Fruit fly (Drosophila melanogaster) whole organism, embryonic: Measurements from ENCODE around the gene CG8236.

ENCODE experiments used
- Antp ChIP-seq: fragments of 200-800 bp; sonication (Bioruptor generic); optimal IDR thresholded peaks from 3 replicates; lab custom pipeline; 2016; ENCODE audit warnings: missing biosample characterization, missing genetic modification characterization
- CG10209 ChIP-seq: fragments of 200-800 bp; sonication (Bioruptor generic); optimal IDR thresholded peaks from 3 replicates; lab custom pipeline; 2017; ENCODE audit warnings: missing biosample characterization, mild to moderate bottlenecking, missing genetic modification characterization, missing genetic modification reagents
- CG11504 ChIP-seq: fragments of 200-800 bp; sonication (Bioruptor generic); optimal IDR thresholded peaks from 3 replicates; lab custom pipeline; 2019; ENCODE audit warnings: missing biosample characterization, mild to moderate bottlenecking, missing genetic modification characterization, moderate library complexity
- CG11560 ChIP-seq: fragments of 200-800 bp; sonication (Bioruptor generic); IDR thresholded peaks from 3 replicates; pipeline ENCODE4 v1.3.6; 2022; ENCODE audit warnings: missing biosample characterization, missing genetic modification characterization
- CG12236 ChIP-seq: fragments of 200-800 bp; sonication (Bioruptor generic); optimal IDR thresholded peaks from 2 replicates; lab custom pipeline; 2016; ENCODE audit warnings: missing biosample characterization, missing genetic modification characterization
- CG12769 ChIP-seq: fragments of 200-800 bp; sonication (Bioruptor generic); optimal IDR thresholded peaks from 2 replicates; lab custom pipeline; 2019; ENCODE audit warnings: missing biosample characterization, mild to moderate bottlenecking, missing genetic modification characterization, moderate library complexity
- CG13296 ChIP-seq: fragments of 200-800 bp; sonication (Bioruptor generic); optimal IDR thresholded peaks from 3 replicates; lab custom pipeline; 2018; ENCODE audit warnings: missing biosample characterization, mild to moderate bottlenecking, missing genetic modification characterization
- CG13894 ChIP-seq: fragments of 200-800 bp; sonication (Bioruptor generic); optimal IDR thresholded peaks from 3 replicates; lab custom pipeline; 2018; ENCODE audit warnings: missing biosample characterization, mild to moderate bottlenecking, missing genetic modification characterization, moderate library complexity
- CG14667 ChIP-seq: fragments of 200-800 bp; sonication (Bioruptor generic); IDR thresholded peaks from 2 replicates; pipeline ENCODE4 v1.3.6; 2022; ENCODE audit warnings: missing biosample characterization, missing genetic modification characterization
- CG15514 ChIP-seq: fragments of 200-800 bp; sonication (Bioruptor generic); optimal IDR thresholded peaks from 3 replicates; lab custom pipeline; 2017; ENCODE audit warnings: missing biosample characterization, missing genetic modification characterization, mild to moderate bottlenecking, moderate library complexity, missing genetic modification reagents
- CG18011 ChIP-seq: fragments of 200-800 bp; sonication (Bioruptor generic); optimal IDR thresholded peaks from 2 replicates; lab custom pipeline; 2017; ENCODE audit warnings: missing biosample characterization, missing genetic modification characterization, mild to moderate bottlenecking, moderate library complexity, missing genotype
- CG34376 ChIP-seq: fragments of 200-800 bp; sonication (Bioruptor generic); optimal IDR thresholded peaks from 2 replicates; lab custom pipeline; 2018; ENCODE audit warnings: missing biosample characterization, mild to moderate bottlenecking, missing genetic modification characterization
- CG43689 ChIP-seq: fragments of 200-800 bp; sonication (Bioruptor generic); IDR thresholded peaks from 2 replicates; pipeline ENCODE4 v1.3.6; 2022; ENCODE audit warnings: missing biosample characterization, missing genetic modification characterization
- CG4730 ChIP-seq: fragments of 200-800 bp; sonication (Bioruptor generic); IDR thresholded peaks from 2 replicates; pipeline ENCODE4 v1.3.6; 2022; ENCODE audit warnings: missing biosample characterization, missing genetic modification characterization
- CG7987 ChIP-seq: fragments of 200-800 bp; sonication (Bioruptor generic); optimal IDR thresholded peaks from 2 replicates; lab custom pipeline; 2018; ENCODE audit warnings: missing biosample characterization, mild to moderate bottlenecking, missing genetic modification characterization, moderate library complexity
- CG8290 ChIP-seq, 3 experiments: fragments of 200-800 bp; sonication (Bioruptor generic); optimal IDR thresholded peaks; 2 replicates each; lab custom pipeline; 2016 to 2019; ENCODE audit warnings: missing biosample characterization in 3 of 3, missing genetic modification characterization in 3 of 3, mild to moderate bottlenecking in 2 of 3, moderate library complexity in 1 of 3
- Camta ChIP-seq: fragments of 200-800 bp; sonication (Bioruptor generic); optimal IDR thresholded peaks from 2 replicates; lab custom pipeline; 2016; ENCODE audit warnings: missing biosample characterization, missing genetic modification characterization
- Deaf1 ChIP-seq: fragments of 200-800 bp; optimal IDR thresholded peaks from 3 replicates; lab custom pipeline; 2019; ENCODE audit warnings: missing biosample characterization, mild to moderate bottlenecking, missing genetic modification characterization, moderate library complexity
- Eip74EF ChIP-seq, 2 experiments: fragments of 200-800 bp in 1 of 2; fragments of >200 bp in 1 of 2; sonication (Bioruptor generic) in 1 of 2; optimal IDR thresholded peaks; 2 replicates each; lab custom pipeline; 2017 to 2019; ENCODE audit warnings: missing biosample characterization in 2 of 2, missing genetic modification characterization in 2 of 2, mild to moderate bottlenecking in 1 of 2, moderate library complexity in 1 of 2
- Ets97D ChIP-seq: fragments of 200-800 bp; sonication (Bioruptor generic); optimal IDR thresholded peaks from 3 replicates; lab custom pipeline; 2016; ENCODE audit warnings: missing biosample characterization, missing genetic modification characterization
- Hmr ChIP-seq: fragments of 200-800 bp; sonication (Bioruptor generic); optimal IDR thresholded peaks from 3 replicates; lab custom pipeline; 2017; ENCODE audit warnings: mild to moderate bottlenecking, missing biosample characterization, missing genetic modification reagents, missing genetic modification characterization
- Hmx ChIP-seq: fragments of 200-800 bp; sonication (Bioruptor generic); optimal IDR thresholded peaks from 2 replicates; lab custom pipeline; 2016; ENCODE audit warnings: missing biosample characterization, missing genetic modification characterization
- Hr78 ChIP-seq, 2 experiments: fragments of 200-800 bp in 1 of 2; fragments of >200 bp in 1 of 2; sonication (Bioruptor generic) in 1 of 2; optimal IDR thresholded peaks; 2 replicates each; lab custom pipeline; 2017 to 2019; ENCODE audit warnings: missing biosample characterization in 2 of 2, missing genetic modification characterization in 2 of 2, mild to moderate bottlenecking in 1 of 2, moderate library complexity in 1 of 2
- Hsf ChIP-seq: fragments of 200-800 bp; sonication (Bioruptor generic); optimal IDR thresholded peaks from 3 replicates; lab custom pipeline; 2016; ENCODE audit warnings: missing biosample characterization, missing genetic modification characterization
- Med ChIP-seq: fragments of 200-800 bp; sonication (Bioruptor generic); peaks from one replicate; lab custom pipeline; 2016; ENCODE audit warnings: missing biosample characterization, missing genetic modification characterization, mild to moderate bottlenecking, inconsistent platforms, moderate library complexity
- Neu2 ChIP-seq: fragments of 200-800 bp; sonication (Bioruptor generic); optimal IDR thresholded peaks from 3 replicates; lab custom pipeline; 2016; ENCODE audit warnings: missing biosample characterization, missing genetic modification characterization, borderline replicate concordance
- Spps ChIP-seq: fragments of 200-800 bp; sonication (Bioruptor generic); optimal IDR thresholded peaks from 2 replicates; lab custom pipeline; 2018; ENCODE audit warnings: missing biosample characterization, mild to moderate bottlenecking, missing genetic modification characterization
- Vsx1 ChIP-seq: fragments of 200-800 bp; sonication (Bioruptor generic); optimal IDR thresholded peaks from 2 replicates; lab custom pipeline; 2017; ENCODE audit warnings: missing biosample characterization, mild to moderate bottlenecking, missing genetic modification characterization, missing genetic modification reagents
- abd-A ChIP-seq: fragments of 200-800 bp; sonication (Bioruptor generic); optimal IDR thresholded peaks from 3 replicates; lab custom pipeline; 2019; ENCODE audit warnings: missing biosample characterization, mild to moderate bottlenecking, missing genetic modification characterization, moderate library complexity
- bcd ChIP-seq: fragments of 200-800 bp; sonication (Bioruptor generic); optimal IDR thresholded peaks from 2 replicates; lab custom pipeline; 2017; ENCODE audit warnings: missing biosample characterization, mild to moderate bottlenecking, missing genetic modification characterization
- bigmax ChIP-seq: fragments of 200-800 bp; sonication (Bioruptor generic); optimal IDR thresholded peaks from 2 replicates; lab custom pipeline; 2018; ENCODE audit warnings: missing biosample characterization, mild to moderate bottlenecking, missing genetic modification characterization
- chinmo ChIP-seq: fragments of 200-800 bp; sonication (Bioruptor generic); IDR thresholded peaks from 4 replicates; pipeline ENCODE4 v1.3.6; 2022; ENCODE audit warnings: missing biosample characterization, missing genetic modification characterization; ENCODE audit not compliant: partially characterized antibody
- dysf ChIP-seq: fragments of 200-800 bp; sonication (Bioruptor generic); IDR thresholded peaks from 3 replicates; pipeline ENCODE4 v1.3.6; 2022; ENCODE audit warnings: missing biosample characterization, missing genetic modification characterization
- fd64A ChIP-seq: fragments of 200-800 bp; sonication (Bioruptor generic); optimal IDR thresholded peaks from 3 replicates; lab custom pipeline; 2018; ENCODE audit warnings: missing biosample characterization, mild to moderate bottlenecking, missing genetic modification characterization
- fd96Cb ChIP-seq: fragments of 200-800 bp; sonication (Bioruptor generic); optimal IDR thresholded peaks from 2 replicates; lab custom pipeline; 2018; ENCODE audit warnings: missing biosample characterization, mild to moderate bottlenecking, missing genetic modification characterization, moderate library complexity
- klu ChIP-seq: fragments of 200-800 bp; sonication (Bioruptor generic); IDR thresholded peaks from 2 replicates; pipeline ENCODE4 v1.3.6; 2022; ENCODE audit warnings: missing biosample characterization, missing genetic modification characterization
- lab ChIP-seq: fragments of 200-800 bp; sonication (Bioruptor generic); optimal IDR thresholded peaks from 3 replicates; lab custom pipeline; 2017; ENCODE audit warnings: missing biosample characterization, missing genetic modification characterization, mild to moderate bottlenecking, moderate library complexity, missing genetic modification reagents
- pros ChIP-seq: fragments of 200-800 bp; sonication (Bioruptor generic); optimal IDR thresholded peaks from 3 replicates; lab custom pipeline; 2019; ENCODE audit warnings: missing biosample characterization, mild to moderate bottlenecking, missing genetic modification characterization, moderate library complexity
- pzg ChIP-seq: fragments of 200-800 bp; sonication (Bioruptor generic); optimal IDR thresholded peaks from 3 replicates; lab custom pipeline; 2018; ENCODE audit warnings: missing biosample characterization, mild to moderate bottlenecking, missing genetic modification characterization, moderate library complexity
- scrt ChIP-seq: fragments of 200-800 bp; sonication (Bioruptor generic); optimal IDR thresholded peaks from 2 replicates; lab custom pipeline; 2018; ENCODE audit warnings: missing biosample characterization, mild to moderate bottlenecking, missing genetic modification characterization, moderate library complexity
- sim ChIP-seq: fragments of 200-800 bp; sonication (Bioruptor generic); IDR thresholded peaks from 2 replicates; pipeline ENCODE4 v1.3.6; 2022; ENCODE audit warnings: missing biosample characterization, missing genetic modification characterization
- ssp ChIP-seq: fragments of 200-800 bp; sonication (Bioruptor generic); IDR thresholded peaks from 2 replicates; pipeline ENCODE4 v1.3.6; 2022; ENCODE audit warnings: missing biosample characterization, missing genetic modification characterization
- stc ChIP-seq: fragments of 200-800 bp; sonication (Bioruptor generic); IDR thresholded peaks from 2 replicates; pipeline ENCODE4 v1.3.6; 2022; ENCODE audit warnings: missing biosample characterization, missing genetic modification characterization
- tll ChIP-seq, 2 experiments: fragments of 200-800 bp in 1 of 2; fragments of >200 bp in 1 of 2; sonication (Bioruptor generic) in 1 of 2; optimal IDR thresholded peaks; 2 replicates each; lab custom pipeline; 2017 to 2019; ENCODE audit warnings: missing biosample characterization in 2 of 2, missing genetic modification characterization in 2 of 2, mild to moderate bottlenecking in 1 of 2, moderate library complexity in 1 of 2
- unc-4 ChIP-seq: fragments of 200-800 bp; sonication (Bioruptor generic); IDR thresholded peaks from 2 replicates; pipeline ENCODE4 v1.3.6; 2022; ENCODE audit warnings: missing biosample characterization, missing genetic modification characterization; ENCODE audit not compliant: partially characterized antibody
- vvl ChIP-seq: fragments of 200-800 bp; sonication (Bioruptor generic); IDR thresholded peaks from 2 replicates; pipeline ENCODE4 v1.3.6; 2022; ENCODE audit warnings: missing biosample characterization, missing genetic modification characterization
- z ChIP-seq: fragments of 200-800 bp; sonication (Bioruptor generic); IDR thresholded peaks from 3 replicates; pipeline ENCODE4 v1.3.6; 2022; ENCODE audit warnings: missing biosample characterization, missing genetic modification characterization

CG8236 gene

dm6 chr3R:8799866-8800265 is 30.7 kb downstream of the CG8236 start:
- no peak; the same call in 1 of the 2 replicates for TF ChIP-seq stc (GFP tag; lab: Robert Waterston, UW)
- TF ChIP-seq chinmo, result peak; percentile 89
- peak; percentile 12 for TF ChIP-seq CG7987 (GFP tag; lab: Kevin White, UChicago)
- peak; percentile 16 for TF ChIP-seq Ets97D (GFP tag; lab: Kevin White, UChicago)
- TF ChIP-seq pros (GFP tag; lab: Kevin White, UChicago), result no peak
- TF ChIP-seq lab (GFP tag; lab: Kevin White, UChicago), result peak; percentile 39
- peak; percentile 76 for TF ChIP-seq abd-A (tag; lab: Kevin White, UChicago)
- TF ChIP-seq CG12769 (tag; lab: Kevin White, UChicago), result peak; percentile 54
- TF ChIP-seq CG34376 (GFP tag; lab: Kevin White, UChicago), result peak; percentile 55
- peak; percentile 3 for TF ChIP-seq pzg
- TF ChIP-seq Deaf1 (tag; lab: Kevin White, UChicago), result peak; percentile 93
- no peak for TF ChIP-seq CG8290 (GFP tag; optimal IDR thresholded peaks at IDR 0.05; lab: Kevin White, UChicago)
- peak in 1 of 2 experiments; percentile 11 for TF ChIP-seq CG8290 (tag; optimal IDR thresholded peaks at IDR 0.05; lab: Kevin White, UChicago)
- peak; percentile 20 for TF ChIP-seq Hmr (GFP tag; lab: Kevin White, UChicago)
- TF ChIP-seq CG13894 (tag; lab: Kevin White, UChicago), result peak; percentile 90
- TF ChIP-seq bigmax (GFP tag; lab: Kevin White, UChicago), result peak; percentile 33
- TF ChIP-seq Med (GFP tag; lab: Kevin White, UChicago), result peak; percentile 72
- peak; percentile 26; the same call in 1 of the 3 replicates for TF ChIP-seq dysf (GFP tag; lab: Robert Waterston, UW)
- TF ChIP-seq CG13296, result peak; percentile 38
- peak; percentile 6 for TF ChIP-seq scrt (GFP tag; lab: Kevin White, UChicago)
- peak in 1 of 2 experiments; percentile 65 for TF ChIP-seq Hr78 (GFP tag; optimal IDR thresholded peaks at IDR 0.05; lab: Kevin White, UChicago)
- peak; percentile 54; the same call in 1 of the 2 replicates for TF ChIP-seq vvl (GFP tag; lab: Robert Waterston, UW)
- no peak for TF ChIP-seq Hmx (GFP tag; lab: Kevin White, UChicago)
- TF ChIP-seq Neu2 (GFP tag; lab: Kevin White, UChicago), result no peak
- peak; percentile 10 for TF ChIP-seq CG15514
- TF ChIP-seq Eip74EF (GFP tag; optimal IDR thresholded peaks at IDR 0.05; lab: Kevin White, UChicago), result peak in 1 of 2 experiments; percentile 66
- no peak for TF ChIP-seq CG11560 (tag; lab: Robert Waterston, UW)

dm6 chr3R:8801126-8801762 is 32.0 kb downstream of the CG8236 start, which contains the start of the genes Pif1A, Pif1B and CCT7:
Gene Pif1A (minus strand): TSS chr3R:8801176.
Gene Pif1B (minus strand): TSS chr3R:8801176.
Gene CCT7 (plus strand): TSS chr3R:8801564.
- TF ChIP-seq CG11504 (tag; lab: Kevin White, UChicago), result peak; percentile 15
- no peak for TF ChIP-seq sim (GFP tag; lab: Robert Waterston, UW)
- TF ChIP-seq CG12236 (GFP tag; lab: Kevin White, UChicago), result no peak
- peak; percentile 24; the same call in 1 of the 2 replicates for TF ChIP-seq vvl (GFP tag; lab: Robert Waterston, UW)
- TF ChIP-seq bcd, result no peak
- TF ChIP-seq ssp (GFP tag; lab: Robert Waterston, UW), result no peak
- peak; percentile 35 for TF ChIP-seq Hsf (GFP tag; lab: Kevin White, UChicago)
- no peak for TF ChIP-seq Antp (GFP tag; lab: Kevin White, UChicago)
- TF ChIP-seq CG18011 (GFP tag; lab: Kevin White, UChicago), result no peak
- no peak for TF ChIP-seq CG10209 (GFP tag; lab: Kevin White, UChicago)
- TF ChIP-seq CG43689 (GFP tag; lab: Robert Waterston, UW), result no peak
- no peak for TF ChIP-seq CG4730 (GFP tag; lab: Robert Waterston, UW)
- peak; percentile 66; the same call in 2 of the 3 replicates for TF ChIP-seq z (GFP tag; lab: Robert Waterston, UW)
- TF ChIP-seq Camta, result no peak
- TF ChIP-seq fd96Cb, result no peak
- TF ChIP-seq Vsx1 (GFP tag; lab: Kevin White, UChicago), result no peak
- TF ChIP-seq Spps (tag; lab: Kevin White, UChicago), result no peak
- TF ChIP-seq CG14667, result no peak
- no peak for TF ChIP-seq fd64A (GFP tag; lab: Kevin White, UChicago)
- TF ChIP-seq unc-4 (GFP tag; lab: Robert Waterston, UW), result peak; percentile 92
- TF ChIP-seq klu (GFP tag; lab: Robert Waterston, UW), result no peak
- TF ChIP-seq tll (GFP tag; optimal IDR thresholded peaks at IDR 0.05; lab: Kevin White, UChicago), result no peak
